Worm (Caenorhabditis elegans): Measurements from ENCODE around the gene cit-1.1.
A peak's percentile ranks its signal among the peaks of the same experiment; 100 is the strongest.

- no peak for TF ChIP-seq nhr-76 (tag; optimal IDR thresholded peaks at IDR 0.05)
- TF ChIP-seq nhr-12 (tag; optimal IDR thresholded peaks at IDR 0.05), result no peak
- TF ChIP-seq ztf-11 (tag; optimal IDR thresholded peaks at IDR 0.05), result no peak
- TF ChIP-seq ces-1 (GFP tag; optimal IDR thresholded peaks at IDR 0.05), result peak; percentile 18
- no peak for TF ChIP-seq unc-62 (GFP tag; optimal IDR thresholded peaks at IDR 0.05)
- no peak for TF ChIP-seq elt-3 (tag; optimal IDR thresholded peaks at IDR 0.05)
These were observed 30.9 kb downstream of the cit-1.1 start for ce11 chrIII:7978723-7979122.

Measured in whole organism, mixed stage, embryonic.